Fruit fly (Drosophila melanogaster): ENCODE measurements around the gene CG9672.

The CG9672 gene

DNA sequence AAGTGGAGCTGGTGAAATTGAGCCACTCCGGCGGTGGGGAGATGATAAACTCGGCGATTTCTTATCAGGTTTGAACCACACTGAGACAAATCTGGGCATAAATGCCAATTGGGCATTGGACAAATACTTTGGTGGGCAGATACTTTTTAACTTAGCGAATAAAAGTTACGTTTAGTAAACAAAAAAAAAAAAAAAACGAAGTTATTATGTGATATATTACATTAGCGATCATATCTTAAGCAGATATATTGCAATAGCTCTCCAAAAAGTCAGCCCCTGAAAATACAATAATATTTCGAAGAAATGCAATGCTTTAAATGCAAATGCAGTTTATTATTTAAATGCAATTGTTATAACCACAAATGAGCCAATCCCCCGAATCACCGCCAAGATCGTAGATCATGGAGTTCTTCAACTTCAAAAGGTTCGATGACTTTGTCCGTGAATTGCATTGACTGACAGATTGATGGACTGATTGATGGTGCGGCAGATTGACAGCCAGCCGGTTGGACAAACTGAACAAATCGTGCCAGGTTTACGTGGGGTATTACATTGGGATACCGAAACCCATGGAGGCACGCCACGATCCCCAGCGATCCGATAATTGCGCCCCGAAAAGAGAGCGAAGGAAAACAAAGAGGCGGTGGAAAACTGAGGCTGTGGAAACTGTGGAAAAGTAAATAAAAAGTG is 8.6 kb downstream of the CG9672 start:
- TF ChIP-seq psq (optimal IDR thresholded peaks at IDR 0.05): no peak
- TF ChIP-seq Sin3A (optimal IDR thresholded peaks at IDR 0.05): no peak
- no peak for TF ChIP-seq h (optimal IDR thresholded peaks at IDR 0.05)
- no peak for TF ChIP-seq Myc (optimal IDR thresholded peaks at IDR 0.05)
- TF ChIP-seq ttk (optimal IDR thresholded peaks at IDR 0.05): no peak
- TF ChIP-seq insv (optimal IDR thresholded peaks at IDR 0.05): no peak

DNA sequence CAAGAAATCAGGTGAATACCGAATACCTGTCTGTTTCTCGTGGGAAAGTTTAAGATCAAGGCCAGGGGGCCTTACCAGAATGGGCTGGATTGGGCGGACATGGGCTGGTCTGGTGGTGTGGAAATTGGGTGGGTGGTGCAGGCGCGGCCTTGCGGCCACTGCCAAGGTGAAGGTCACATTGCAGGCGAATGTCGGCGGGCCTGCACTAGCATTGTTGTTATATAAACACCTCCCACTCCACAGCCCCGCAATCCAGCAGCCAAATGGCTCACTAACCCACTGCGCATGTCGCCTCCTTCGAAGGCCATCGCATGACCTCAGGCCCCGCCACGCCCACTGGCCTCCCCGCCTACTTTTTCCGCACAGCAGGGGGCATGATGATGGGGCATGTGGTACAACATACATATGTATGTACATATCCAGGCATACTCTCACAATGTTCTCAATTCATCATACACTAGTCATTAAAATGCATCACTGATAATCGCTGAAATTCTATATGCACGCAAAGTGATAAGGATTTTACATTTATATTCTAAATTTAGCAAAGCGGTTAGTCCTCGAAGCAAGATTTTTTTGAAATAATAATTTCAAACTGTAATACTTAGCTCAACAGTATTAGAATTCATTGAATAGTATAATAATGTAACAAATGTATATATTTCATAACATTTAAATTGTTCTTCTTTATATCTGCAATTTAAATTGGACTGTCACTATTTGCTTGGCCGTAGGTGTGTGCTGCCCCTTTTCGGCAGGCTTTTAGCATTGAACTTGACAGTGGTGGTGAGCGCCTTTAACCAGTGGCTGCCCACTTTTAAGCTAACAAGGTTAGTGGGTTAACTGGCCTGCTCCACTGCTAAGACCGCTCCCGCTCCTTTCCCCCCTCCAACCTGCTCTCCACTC is 9.8 kb downstream of the CG9672 start:
- no peak for TF ChIP-seq psq (optimal IDR thresholded peaks at IDR 0.05)
- TF ChIP-seq ttk (optimal IDR thresholded peaks at IDR 0.05): no peak
- TF ChIP-seq Myc (optimal IDR thresholded peaks at IDR 0.05): no peak

dm6 chrX:16695658-16696181 is 11.0 kb downstream of the CG9672 start, which contains the start of gene CG4678:
Gene CG4678, plus strand, starts transcription at chrX:16696131.
- TF ChIP-seq ttk (optimal IDR thresholded peaks at IDR 0.05) (no peak), insv (optimal IDR thresholded peaks at IDR 0.05) (no peak), Sin3A (optimal IDR thresholded peaks at IDR 0.05) (no peak), Myc (optimal IDR thresholded peaks at IDR 0.05) (no peak), h (optimal IDR thresholded peaks at IDR 0.05) (no peak), psq (optimal IDR thresholded peaks at IDR 0.05) (no peak)

- no peak for TF ChIP-seq h (optimal IDR thresholded peaks at IDR 0.05)
- TF ChIP-seq psq (optimal IDR thresholded peaks at IDR 0.05): no peak
- TF ChIP-seq ttk (optimal IDR thresholded peaks at IDR 0.05): no peak
- TF ChIP-seq Myc (optimal IDR thresholded peaks at IDR 0.05): no peak
- no peak for TF ChIP-seq Sin3A (optimal IDR thresholded peaks at IDR 0.05)
- no peak for TF ChIP-seq insv (optimal IDR thresholded peaks at IDR 0.05)
Measured at dm6 chrX:16694959-16695358, 11.7 kb downstream of the CG9672 start, which contains the start of gene Septin4. Gene Septin4, minus strand, starts transcription at chrX:16695173.

DNA sequence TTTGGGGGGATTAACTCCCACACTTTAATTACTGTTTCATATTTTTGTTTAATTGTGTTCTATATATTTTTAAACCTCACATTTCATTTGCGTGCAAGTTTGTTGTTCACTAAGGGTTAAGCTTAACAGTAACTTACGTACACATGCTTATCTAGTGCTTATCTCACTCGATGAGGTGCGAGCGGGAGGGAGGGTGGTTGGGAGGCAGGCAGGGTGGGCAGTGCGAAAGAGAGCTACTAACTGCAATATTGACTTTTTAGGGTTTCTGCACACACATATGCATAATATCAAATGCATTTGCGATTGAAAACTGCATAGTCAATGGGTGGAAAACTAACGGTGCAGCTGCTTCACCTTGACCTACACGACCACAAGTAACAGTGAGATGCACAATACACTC is 12.2 kb downstream of the CG9672 start:
- TF ChIP-seq Sin3A (optimal IDR thresholded peaks at IDR 0.05) (no peak), h (optimal IDR thresholded peaks at IDR 0.05) (no peak), Myc (optimal IDR thresholded peaks at IDR 0.05) (no peak), insv (optimal IDR thresholded peaks at IDR 0.05) (no peak), psq (optimal IDR thresholded peaks at IDR 0.05) (no peak), ttk (optimal IDR thresholded peaks at IDR 0.05) (no peak)

DNA sequence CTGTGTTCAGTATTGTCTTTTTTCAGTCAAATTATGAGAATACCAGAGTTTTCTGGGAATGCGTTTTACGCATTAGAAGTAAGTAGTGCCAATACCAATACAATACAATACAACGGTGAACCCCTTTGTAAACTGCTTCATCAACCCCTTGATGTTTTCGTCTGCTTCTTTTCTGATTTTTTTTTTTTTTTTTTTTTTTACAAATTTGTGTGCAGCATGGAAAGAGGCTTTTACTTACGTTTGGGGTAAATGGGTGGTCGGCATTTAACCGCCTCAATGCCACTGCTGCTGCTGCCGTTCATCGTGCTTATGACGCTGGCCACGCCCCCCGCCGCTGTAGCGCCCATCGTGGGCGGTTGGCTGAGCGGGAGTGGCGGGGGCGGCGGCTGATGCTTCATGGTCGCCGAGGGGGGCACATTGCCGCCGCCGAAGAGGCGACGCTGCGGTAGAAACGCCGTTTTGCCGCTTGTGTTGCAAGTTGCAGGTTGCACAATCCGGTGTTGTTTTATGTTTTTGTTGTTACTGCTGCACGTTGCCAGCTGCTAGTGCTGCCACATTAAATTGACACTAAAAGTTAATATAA is 12.8 kb downstream of the CG9672 start:
- no peak for TF ChIP-seq Myc (optimal IDR thresholded peaks at IDR 0.05)
- no peak for TF ChIP-seq h (optimal IDR thresholded peaks at IDR 0.05)
- no peak for TF ChIP-seq insv (optimal IDR thresholded peaks at IDR 0.05)

DNA sequence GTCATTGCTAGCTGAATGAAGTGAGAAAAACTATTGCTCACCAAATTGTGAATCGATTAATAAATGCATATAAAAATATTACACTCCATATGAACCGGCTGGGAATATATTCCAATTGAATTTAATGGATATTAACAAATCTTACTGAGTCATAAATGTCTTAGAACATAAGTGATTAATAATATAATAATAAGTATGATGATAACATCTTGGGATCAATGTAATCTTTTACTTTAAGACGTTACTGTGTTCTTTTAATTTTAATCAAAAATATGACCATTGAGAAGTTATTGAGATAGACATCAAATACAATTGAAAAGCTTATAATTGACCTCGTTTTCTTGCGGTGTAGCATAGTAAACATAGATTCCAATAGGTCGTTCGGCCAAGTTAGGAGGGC is 14.3 kb downstream of the CG9672 start:
- TF ChIP-seq Sin3A (optimal IDR thresholded peaks at IDR 0.05): no peak
- no peak for TF ChIP-seq h (optimal IDR thresholded peaks at IDR 0.05)
- no peak for TF ChIP-seq ttk (optimal IDR thresholded peaks at IDR 0.05)
- TF ChIP-seq insv (optimal IDR thresholded peaks at IDR 0.05): no peak

DNA sequence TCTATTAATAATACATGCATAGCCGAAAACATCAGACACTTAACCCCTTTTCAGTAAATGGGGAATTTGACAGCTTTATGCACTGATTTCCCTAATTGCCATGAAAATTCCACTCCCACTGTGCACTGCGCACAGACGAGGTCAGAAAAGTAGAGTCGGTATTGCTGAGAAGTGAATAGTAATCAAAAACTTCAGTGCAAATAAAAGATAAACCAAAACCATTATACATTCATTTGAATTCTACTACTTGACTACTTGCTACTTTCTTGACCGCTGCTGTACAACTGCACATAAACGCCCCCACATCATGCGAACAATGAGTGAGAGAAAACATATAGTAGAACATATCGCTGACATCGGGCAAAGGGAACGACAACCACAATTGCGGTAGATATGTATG is 15.2 kb downstream of the CG9672 start:
- TF ChIP-seq ttk (optimal IDR thresholded peaks at IDR 0.05) (no peak), Myc (optimal IDR thresholded peaks at IDR 0.05) (no peak), insv (optimal IDR thresholded peaks at IDR 0.05) (no peak), h (optimal IDR thresholded peaks at IDR 0.05) (no peak), Sin3A (optimal IDR thresholded peaks at IDR 0.05) (no peak), psq (optimal IDR thresholded peaks at IDR 0.05) (no peak)

- TF ChIP-seq Myc (optimal IDR thresholded peaks at IDR 0.05): no peak
Measured at dm6 chrX:16690499-16690898, 16.2 kb downstream of the CG9672 start.

- TF ChIP-seq Myc (optimal IDR thresholded peaks at IDR 0.05) (no peak), psq (optimal IDR thresholded peaks at IDR 0.05) (no peak), Sin3A (optimal IDR thresholded peaks at IDR 0.05) (no peak), insv (optimal IDR thresholded peaks at IDR 0.05) (no peak), h (optimal IDR thresholded peaks at IDR 0.05) (no peak), ttk (optimal IDR thresholded peaks at IDR 0.05) (no peak)
Measured at dm6 chrX:16689966-16690365, 16.7 kb downstream of the CG9672 start.

dm6 chrX:16689339-16689738 is 17.3 kb downstream of the CG9672 start:
- TF ChIP-seq Myc (optimal IDR thresholded peaks at IDR 0.05): no peak
- no peak for TF ChIP-seq insv (optimal IDR thresholded peaks at IDR 0.05)
- TF ChIP-seq psq (optimal IDR thresholded peaks at IDR 0.05): no peak
- TF ChIP-seq ttk (optimal IDR thresholded peaks at IDR 0.05): no peak
- TF ChIP-seq h (optimal IDR thresholded peaks at IDR 0.05): no peak
- TF ChIP-seq Sin3A (optimal IDR thresholded peaks at IDR 0.05): no peak

- TF ChIP-seq psq (optimal IDR thresholded peaks at IDR 0.05): no peak
Measured at dm6 chrX:16688106-16688459, 18.6 kb downstream of the CG9672 start.
